Fruit fly (Drosophila melanogaster) whole organism, adult: ENCODE results near the gene CG8461.

ENCODE experiments used
- CG12768 ChIP-seq: fragments of 200-800 bp; sonication (Bioruptor generic); optimal IDR thresholded peaks from 2 replicates; lab custom pipeline; 2017; ENCODE audit warnings: missing biosample characterization, missing genetic modification characterization, mild to moderate bottlenecking, moderate library complexity, missing genetic modification reagents
- CG1620 ChIP-seq: fragments of 200-800 bp; sonication (Bioruptor generic); optimal IDR thresholded peaks from 2 replicates; lab custom pipeline; 2016; ENCODE audit warnings: missing biosample characterization, missing genetic modification characterization
- CG7101 ChIP-seq: fragments of 200-800 bp; sonication (Bioruptor generic); optimal IDR thresholded peaks from 2 replicates; lab custom pipeline; 2018; ENCODE audit warnings: missing biosample characterization, mild to moderate bottlenecking, missing genetic modification characterization, moderate library complexity
- Clk ChIP-seq: fragments of 200-800 bp; sonication (Bioruptor generic); optimal IDR thresholded peaks from 2 replicates; lab custom pipeline; 2017; ENCODE audit warnings: missing biosample characterization, missing genetic modification characterization
- Mnt ChIP-seq: fragments of 200-800 bp; sonication (Bioruptor generic); optimal IDR thresholded peaks from 2 replicates; lab custom pipeline; 2016; ENCODE audit warnings: missing biosample characterization, mild to moderate bottlenecking, missing genetic modification characterization
- bab1 ChIP-seq: fragments of 200-800 bp; sonication (Bioruptor generic); optimal IDR thresholded peaks from 3 replicates; lab custom pipeline; 2019; ENCODE audit warnings: missing biosample characterization, mild to moderate bottlenecking, missing genetic modification characterization, moderate library complexity
- kay ChIP-seq: fragments of 200-800 bp; sonication (Bioruptor generic); peaks from one replicate; lab custom pipeline; 2016; ENCODE audit warnings: missing biosample characterization, missing genetic modification characterization, borderline replicate concordance

- TF ChIP-seq bab1 (GFP tag; lab: Kevin White, UChicago) (no peak), Clk (no peak), Mnt (no peak), kay (GFP tag; lab: Kevin White, UChicago) (no peak), CG7101 (no peak), CG1620 (GFP tag; lab: Kevin White, UChicago) (no peak), CG12768 (GFP tag; lab: Kevin White, UChicago) (no peak)
These were observed 31.5 kb downstream of the CG8461 start for dm6 chr3R:14481977-14482376.
